Worm (Caenorhabditis elegans): ENCODE measurements around the gene mdl-1.
A peak's percentile ranks its signal among the peaks of the same experiment; 100 is the strongest.

Gene mdl-1

ce11 chrX:6737329-6738008, 4.7 kb upstream of the mdl-1 start (continued):
- TF ChIP-seq F37B4.10 (GFP tag; IDR thresholded peaks at IDR 0.05) (no peak), die-1 (tag; optimal IDR thresholded peaks at IDR 0.05) (peak; percentile 78), lin-54 (GFP tag; optimal IDR thresholded peaks at IDR 0.05) (peak; percentile 25), ceh-58 (GFP tag; IDR thresholded peaks at IDR 0.05) (no peak), Y95B8A.8 (GFP tag; IDR thresholded peaks at IDR 0.05) (0 out of 2 replicates have a peak, but pooled peaks have one; percentile 36), let-526 (GFP tag; IDR thresholded peaks at IDR 0.05) (peak; percentile 90; the same call in 1 of the 2 replicates), Y56A3A.18 (GFP tag; IDR thresholded peaks at IDR 0.05) (no peak), him-1 (tag; optimal IDR thresholded peaks at IDR 0.05) (no peak), nhr-179 (tag; optimal IDR thresholded peaks at IDR 0.05) (no peak), athp-1 (tag; optimal IDR thresholded peaks at IDR 0.05) (no peak), attf-5 (GFP tag; optimal IDR thresholded peaks at IDR 0.05) (peak; percentile 71), Y53G8AR.9 (GFP tag; conservative IDR thresholded peaks at IDR 0.05) (no peak), nfyb-1 (GFP tag; IDR thresholded peaks at IDR 0.05) (peak; percentile 49; the same call in 1 of the 2 replicates), egl-44 (GFP tag; IDR thresholded peaks at IDR 0.05) (peak; percentile 64; the same call in 1 of the 2 replicates), egl-18 (GFP tag; IDR thresholded peaks at IDR 0.05) (no peak), atf-7 (tag; optimal IDR thresholded peaks at IDR 0.05) (peak; percentile 96), hmg-20 (GFP tag; IDR thresholded peaks at IDR 0.05) (no peak), pbrm-1 (GFP tag; IDR thresholded peaks at IDR 0.05) (no peak)

ce11 chrX:6738535-6738934, 3.6 kb upstream of the mdl-1 start:
- TF ChIP-seq rcor-1 (GFP tag; IDR thresholded peaks at IDR 0.05), result no peak
- TF ChIP-seq somi-1 (GFP tag; optimal IDR thresholded peaks at IDR 0.05), result no peak
- TF ChIP-seq die-1 (tag; optimal IDR thresholded peaks at IDR 0.05), result no peak
- no peak for TF ChIP-seq B0019.2 (GFP tag; conservative IDR thresholded peaks at IDR 0.05)
- TF ChIP-seq let-607 (tag; optimal IDR thresholded peaks at IDR 0.05), result no peak
- no peak for TF ChIP-seq atf-7 (tag; optimal IDR thresholded peaks at IDR 0.05)
- TF ChIP-seq lin-26 (GFP tag; IDR thresholded peaks at IDR 0.05), result no peak

- TF ChIP-seq F57A8.1 (GFP tag; optimal IDR thresholded peaks at IDR 0.05) (no peak), F37B4.10 (GFP tag; IDR thresholded peaks at IDR 0.05) (0 out of 2 replicates have a peak, but pooled peaks have one; percentile 51), lin-26 (GFP tag; IDR thresholded peaks at IDR 0.05) (no peak), bed-1 (GFP tag; IDR thresholded peaks at IDR 0.05) (no peak), Y53F4B.3 (GFP tag; IDR thresholded peaks at IDR 0.05) (no peak), repo-1 (tag; optimal IDR thresholded peaks at IDR 0.05) (peak; percentile 5), snpc-4 (GFP tag; optimal IDR thresholded peaks at IDR 0.05) (no peak), snpc-4 (tag; optimal IDR thresholded peaks at IDR 0.05) (no peak), ccch-3 (GFP tag; optimal IDR thresholded peaks at IDR 0.05) (no peak), aptf-3 (GFP tag; IDR thresholded peaks at IDR 0.05) (no peak), ztf-25 (GFP tag; IDR thresholded peaks at IDR 0.05) (no peak), ceh-27 (GFP tag; optimal IDR thresholded peaks at IDR 0.05) (no peak), rpc-1 (optimal IDR thresholded peaks at IDR 0.05) (no peak), rpc-1 (tag; optimal IDR thresholded peaks at IDR 0.05) (no peak), lin-40 (tag; optimal IDR thresholded peaks at IDR 0.05) (peak; percentile 22), nhr-80 (tag; optimal IDR thresholded peaks at IDR 0.05) (peak; percentile 34), F55B11.4 (tag; optimal IDR thresholded peaks at IDR 0.05; ENCODE audit: borderline replicate concordance, insufficient read depth) (no peak), efl-1 (GFP tag; optimal IDR thresholded peaks at IDR 0.05) (no peak), Y56A3A.18 (GFP tag; IDR thresholded peaks at IDR 0.05) (no peak), K11D2.4 (GFP tag; IDR thresholded peaks at IDR 0.05) (no peak), akir-1 (GFP tag; optimal IDR thresholded peaks at IDR 0.05) (no peak), somi-1 (GFP tag; optimal IDR thresholded peaks at IDR 0.05) (peak; percentile 62), him-1 (tag; optimal IDR thresholded peaks at IDR 0.05) (no peak), hmg-1.2 (GFP tag; IDR thresholded peaks at IDR 0.05) (no peak), lir-1 (GFP tag; conservative IDR thresholded peaks at IDR 0.05) (no peak)
Measured at ce11 chrX:6739034-6740008, 2.8 kb upstream of the mdl-1 start.

All from whole organism, young adult.